Worm (Caenorhabditis elegans) whole organism, dauer: ENCODE data around the gene F46B3.16.

Source experiments
- unc-62 ChIP-seq: sonication (generic microtip); optimal IDR thresholded peaks from 2 replicates; lab custom pipeline; 2017; ENCODE audit warnings: missing biosample characterization, missing genetic modification reagents, missing genetic modification characterization

Gene F46B3.16

ce11 chrV:20634330-20634729, at the start of gene F46B3.16:
Gene F46B3.16, plus strand, starts transcription at chrV:20634630.
- no peak for TF ChIP-seq unc-62 (GFP tag; lab: Kevin White, UChicago)

- no peak for TF ChIP-seq unc-62 (GFP tag; lab: Kevin White, UChicago)
Observed at ce11 chrV:20594746-20595145, 39.7 kb upstream of the F46B3.16 start, which contains the start of gene F26F2.10. Gene F26F2.10, minus strand, starts transcription at chrV:20594846.

ce11 chrV:20595653-20596052, 38.8 kb upstream of the F46B3.16 start, which contains the start of gene F26F2.11:
Gene F26F2.11, minus strand, starts transcription at chrV:20595753.
- TF ChIP-seq unc-62 (GFP tag; lab: Kevin White, UChicago) = no peak

- TF ChIP-seq unc-62 (GFP tag; lab: Kevin White, UChicago) = no peak
Observed at ce11 chrV:20597076-20597475, 37.4 kb upstream of the F46B3.16 start, which contains the start of gene F46B3.1. Gene F46B3.1, minus strand, starts transcription at chrV:20597176.

ce11 chrV:20599795-20600194, 34.6 kb upstream of the F46B3.16 start, which contains the start of gene col-163:
Gene col-163, plus strand, starts transcription at chrV:20600095.
- TF ChIP-seq unc-62 (GFP tag; lab: Kevin White, UChicago) = no peak

- no peak for TF ChIP-seq unc-62 (GFP tag; lab: Kevin White, UChicago)
Observed at ce11 chrV:20600704-20601103, 33.7 kb upstream of the F46B3.16 start.

ce11 chrV:20603014-20603413, 31.4 kb upstream of the F46B3.16 start, which contains the start of gene ttr-11:
Gene ttr-11, plus strand, starts transcription at chrV:20603314.
- no peak for TF ChIP-seq unc-62 (GFP tag; lab: Kevin White, UChicago)

ce11 chrV:20604606-20605155, 29.7 kb upstream of the F46B3.16 start, which contains the start of gene ttr-57:
Gene ttr-57, plus strand, starts transcription at chrV:20605105.
- no peak for TF ChIP-seq unc-62 (GFP tag; lab: Kevin White, UChicago)

ce11 chrV:20606617-20607016, 27.8 kb upstream of the F46B3.16 start, which contains the start of gene F46B3.23:
Gene F46B3.23, minus strand, starts transcription at chrV:20606717.
- TF ChIP-seq unc-62 (GFP tag; lab: Kevin White, UChicago) = no peak

ce11 chrV:20608688-20609087, 25.7 kb upstream of the F46B3.16 start, which contains the start of gene ttr-12:
Gene ttr-12, minus strand, starts transcription at chrV:20608788.
- no peak for TF ChIP-seq unc-62 (GFP tag; lab: Kevin White, UChicago)

- TF ChIP-seq unc-62 (GFP tag; lab: Kevin White, UChicago) = no peak
Observed at ce11 chrV:20609494-20609893, 24.9 kb upstream of the F46B3.16 start, which contains the start of gene grd-2. Gene grd-2, plus strand, starts transcription at chrV:20609794.

- TF ChIP-seq unc-62 (GFP tag; lab: Kevin White, UChicago) = no peak
Observed at ce11 chrV:20618632-20619031, 15.8 kb upstream of the F46B3.16 start, which contains the start of gene F46B3.7. Gene F46B3.7, minus strand, starts transcription at chrV:20618732.

ce11 chrV:20623060-20623459, 11.4 kb upstream of the F46B3.16 start, which contains the start of gene F46B3.8:
Gene F46B3.8, minus strand, starts transcription at chrV:20623160.
- no peak for TF ChIP-seq unc-62 (GFP tag; lab: Kevin White, UChicago)

- TF ChIP-seq unc-62 (GFP tag; lab: Kevin White, UChicago) = no peak
Observed at ce11 chrV:20625260-20625659, 9.2 kb upstream of the F46B3.16 start.

- no peak for TF ChIP-seq unc-62 (GFP tag; lab: Kevin White, UChicago)
Observed at ce11 chrV:20626043-20626761, 8.2 kb upstream of the F46B3.16 start, which contains the start of the genes F46B3.9 and srz-18. Gene F46B3.9, minus strand, starts transcription at chrV:20626143. Gene srz-18, plus strand, starts transcription at chrV:20626711.

ce11 chrV:20631255-20631654, 3.2 kb upstream of the F46B3.16 start, which contains the start of gene F46B3.14:
Gene F46B3.14, minus strand, starts transcription at chrV:20631355.
- TF ChIP-seq unc-62 (GFP tag; lab: Kevin White, UChicago) = no peak
